Worm (Caenorhabditis elegans): ENCODE measurements around the gene F41B4.2.
A peak's percentile ranks its signal among the peaks of the same experiment; 100 is the strongest.
"Not testable (repeated sequence)": the region's sequence is repeated elsewhere in the genome, so short reads cannot be mapped to it uniquely, and the experiment has no call there.

Gene F41B4.2

DNA sequence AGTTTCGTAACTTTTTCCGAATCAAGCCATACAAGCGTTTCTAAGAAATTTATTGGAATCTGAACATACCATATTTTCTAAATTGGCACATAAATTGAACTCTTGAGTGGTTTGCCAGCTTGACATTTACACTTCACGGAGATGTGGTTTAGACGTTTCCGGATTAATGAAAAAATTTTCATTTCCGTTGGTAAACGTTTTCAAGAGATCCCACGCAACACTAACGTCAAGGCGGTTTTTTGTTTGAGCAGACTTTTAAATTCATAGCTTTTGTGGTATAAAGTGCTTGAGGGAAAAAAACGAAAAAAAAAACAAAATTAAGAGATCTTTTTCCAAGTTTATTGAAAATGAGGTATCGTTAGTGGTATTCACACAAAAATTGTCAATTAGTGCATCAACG, at the start of gene F41B4.2:
Gene F41B4.2, minus strand, starts transcription at position 101 of the 400 bp plus-strand sequence.
- no peak for TF ChIP-seq rpc-1 (optimal IDR thresholded peaks at IDR 0.05)
- no peak for TF ChIP-seq rpc-1 (tag; optimal IDR thresholded peaks at IDR 0.05)
- TF ChIP-seq ceh-58 (GFP tag; IDR thresholded peaks at IDR 0.05): no peak
- TF ChIP-seq tlf-1 (GFP tag; optimal IDR thresholded peaks at IDR 0.05): no peak
- TF ChIP-seq attf-6 (GFP tag; IDR thresholded peaks at IDR 0.05): no peak
- no peak for TF ChIP-seq egrh-3 (GFP tag; IDR thresholded peaks at IDR 0.05)

DNA sequence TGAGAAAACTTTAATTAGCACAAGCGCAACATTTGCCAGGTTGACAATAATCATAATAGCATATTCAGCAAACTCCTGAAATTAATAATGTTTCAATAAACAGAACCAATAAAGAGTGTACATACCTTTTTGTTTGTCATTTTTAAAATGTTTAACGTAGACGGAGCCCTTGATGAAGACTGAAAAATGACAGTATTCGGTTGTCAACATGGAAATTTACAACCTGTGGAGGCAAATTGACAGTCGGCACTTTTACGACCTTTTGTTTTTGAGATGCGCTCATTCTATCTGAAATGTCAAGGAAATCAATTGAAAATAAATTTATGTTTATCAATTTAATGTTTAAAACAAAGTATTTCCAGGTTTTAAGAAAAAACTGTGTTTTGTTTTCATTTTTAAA, 49.4 kb upstream of the F41B4.2 start:
- TF ChIP-seq gei-17 (GFP tag; optimal IDR thresholded peaks at IDR 0.05) (no peak), hlh-12 (tag; optimal IDR thresholded peaks at IDR 0.05) (no peak), F23B12.7 (tag; optimal IDR thresholded peaks at IDR 0.05; ENCODE audit: insufficient read depth) (no peak), hrde-1 (tag; optimal IDR thresholded peaks at IDR 0.05; ENCODE audit: borderline replicate concordance) (no peak)

DNA sequence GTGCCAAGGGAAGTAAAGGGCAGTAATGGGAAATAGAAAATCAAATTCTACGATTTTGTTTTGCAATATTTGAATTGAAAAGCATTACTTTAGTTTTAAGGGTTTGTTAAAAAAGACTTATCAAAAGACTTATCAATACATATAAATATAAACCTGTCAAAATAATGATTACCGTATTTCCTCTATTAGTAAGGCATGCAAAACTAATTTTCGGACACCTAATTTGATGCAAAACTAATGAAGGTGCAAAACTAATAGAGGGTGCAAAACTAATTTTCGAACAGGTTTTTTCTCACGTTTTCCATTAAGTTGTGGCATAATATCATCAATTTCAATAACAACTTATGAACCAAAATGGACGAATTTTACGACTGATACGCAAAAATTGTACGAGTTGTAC, 46.7 kb upstream of the F41B4.2 start, which contains the start of gene F41C6.6:
Gene F41C6.6, minus strand, starts transcription at position 101 of the 400 bp plus-strand sequence.
- not testable (repeated sequence) for TF ChIP-seq nhr-90 (tag; optimal IDR thresholded peaks at IDR 0.05); B0336.3 (GFP tag; IDR thresholded peaks at IDR 0.05); egrh-3 (GFP tag; IDR thresholded peaks at IDR 0.05)

DNA sequence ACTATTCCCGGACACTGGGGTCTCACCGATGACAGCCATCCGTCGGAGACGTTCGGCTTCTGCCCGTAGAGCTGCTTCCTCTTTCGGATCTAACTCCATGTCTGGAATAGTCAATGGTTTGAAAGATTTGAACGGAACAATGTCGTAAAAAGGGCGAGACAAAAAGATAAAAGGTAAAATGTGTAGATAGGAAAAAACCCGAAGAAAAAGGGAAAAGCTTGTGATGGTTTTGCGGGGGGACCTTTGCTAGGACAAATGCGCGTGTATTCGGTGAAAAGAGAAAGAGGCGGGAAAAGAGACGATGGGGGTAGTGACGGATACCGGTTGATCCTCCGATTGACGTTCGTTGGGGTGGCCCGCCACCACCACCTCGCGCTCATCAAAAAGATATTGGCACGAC, 42.4 kb upstream of the F41B4.2 start, which contains the start of gene col-173:
Gene col-173, minus strand, starts transcription at position 101 of the 400 bp plus-strand sequence.
- TF ChIP-seq repo-1 (tag; optimal IDR thresholded peaks at IDR 0.05): no peak
- no peak for TF ChIP-seq madf-8 (GFP tag; conservative IDR thresholded peaks at IDR 0.05)
- TF ChIP-seq Y79H2A.3 (GFP tag; conservative IDR thresholded peaks at IDR 0.05): no peak
- TF ChIP-seq ztf-22 (GFP tag; optimal IDR thresholded peaks at IDR 0.05): no peak
- TF ChIP-seq let-607 (tag; optimal IDR thresholded peaks at IDR 0.05): no peak

DNA sequence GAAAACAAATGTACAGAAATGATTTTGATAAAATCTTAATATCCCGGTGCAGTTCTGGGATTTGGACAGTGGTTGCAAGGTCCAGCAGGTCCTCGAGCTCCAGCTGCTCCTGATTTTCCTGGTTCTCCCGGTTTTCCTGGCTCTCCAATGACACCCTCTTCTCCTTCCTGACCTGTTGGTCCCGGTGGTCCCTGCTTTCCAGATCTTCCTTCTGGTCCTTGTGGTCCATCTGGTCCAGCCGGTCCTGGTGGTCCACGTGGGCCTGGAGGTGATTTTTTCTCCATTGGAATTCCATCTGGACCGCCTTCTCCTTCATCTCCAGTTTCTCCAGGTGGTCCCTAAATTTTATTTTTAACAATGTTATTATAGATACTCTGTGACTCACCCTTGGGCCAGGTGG, 40.2 kb upstream of the F41B4.2 start:
- TF ChIP-seq atf-7 (tag; optimal IDR thresholded peaks at IDR 0.05): no peak
- TF ChIP-seq zfh-2 (GFP tag; conservative IDR thresholded peaks at IDR 0.05): peak; percentile 63
- TF ChIP-seq nfyb-1 (GFP tag; IDR thresholded peaks at IDR 0.05): 0 out of 2 replicates have a peak, but pooled peaks have one; percentile 31
- no peak for TF ChIP-seq snpc-1.3 (tag; optimal IDR thresholded peaks at IDR 0.05; ENCODE audit: insufficient read depth)
- no peak for TF ChIP-seq K12H6.12 (tag; optimal IDR thresholded peaks at IDR 0.05)
- TF ChIP-seq aptf-2 (GFP tag; conservative IDR thresholded peaks at IDR 0.05): no peak
- peak; percentile 24; the same call in 1 of the 2 replicates for TF ChIP-seq egrh-3 (GFP tag; IDR thresholded peaks at IDR 0.05)
- TF ChIP-seq efl-1 (GFP tag; optimal IDR thresholded peaks at IDR 0.05): no peak

DNA sequence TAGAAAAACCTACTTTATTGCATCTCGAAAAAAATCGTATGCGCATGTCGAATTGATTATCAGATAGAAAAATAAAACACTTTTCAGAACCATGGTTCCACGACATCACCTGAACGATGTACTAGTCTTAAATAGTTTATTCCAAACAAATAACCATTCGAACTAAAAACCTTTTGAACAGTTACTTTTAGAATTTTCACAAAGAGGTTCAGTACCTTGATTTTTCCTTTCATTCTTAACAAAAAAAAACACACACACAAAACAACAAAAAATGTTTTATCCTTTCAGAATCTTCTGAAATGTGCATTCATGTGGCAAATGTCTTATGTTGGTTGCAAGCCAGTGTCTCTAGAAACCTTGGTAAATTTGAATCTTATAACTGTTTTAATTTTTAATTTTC, 39.7 kb upstream of the F41B4.2 start, which contains the start of gene F41C6.4:
Gene F41C6.4, minus strand, starts transcription at position 101 of the 400 bp plus-strand sequence.
- TF ChIP-seq lsl-1 (GFP tag; optimal IDR thresholded peaks at IDR 0.05): no peak
- TF ChIP-seq F55B11.4 (tag; optimal IDR thresholded peaks at IDR 0.05; ENCODE audit: borderline replicate concordance, insufficient read depth): no peak

DNA sequence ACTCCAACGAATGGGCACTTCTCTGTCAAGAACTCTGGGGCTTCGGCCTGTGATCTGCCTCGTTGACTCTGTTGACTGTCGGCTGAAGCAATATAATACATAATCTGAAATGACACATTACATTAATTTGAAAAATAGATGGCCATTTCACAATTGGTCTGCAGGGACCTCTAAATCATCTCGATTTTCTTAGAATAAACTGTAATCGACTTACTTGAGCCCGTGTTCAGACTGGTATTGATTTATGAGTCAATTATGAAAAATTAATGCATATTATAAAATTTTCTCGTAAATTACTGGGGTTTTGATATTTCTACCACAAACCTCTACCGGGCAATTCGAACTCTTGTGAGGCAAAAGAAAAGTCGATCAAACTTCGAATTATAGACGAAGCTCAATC, 33.6 kb upstream of the F41B4.2 start, which contains the start of gene C53B7.6:
Gene C53B7.6, minus strand, starts transcription at position 101 of the 400 bp plus-strand sequence.
- TF ChIP-seq attf-5 (GFP tag; optimal IDR thresholded peaks at IDR 0.05); chd-7 (tag; optimal IDR thresholded peaks at IDR 0.05); bed-2 (GFP tag; IDR thresholded peaks at IDR 0.05): not testable (repeated sequence)
